Fruit fly (Drosophila melanogaster): Measurements from ENCODE around the gene AhcyL2.

Gene AhcyL2

DNA sequence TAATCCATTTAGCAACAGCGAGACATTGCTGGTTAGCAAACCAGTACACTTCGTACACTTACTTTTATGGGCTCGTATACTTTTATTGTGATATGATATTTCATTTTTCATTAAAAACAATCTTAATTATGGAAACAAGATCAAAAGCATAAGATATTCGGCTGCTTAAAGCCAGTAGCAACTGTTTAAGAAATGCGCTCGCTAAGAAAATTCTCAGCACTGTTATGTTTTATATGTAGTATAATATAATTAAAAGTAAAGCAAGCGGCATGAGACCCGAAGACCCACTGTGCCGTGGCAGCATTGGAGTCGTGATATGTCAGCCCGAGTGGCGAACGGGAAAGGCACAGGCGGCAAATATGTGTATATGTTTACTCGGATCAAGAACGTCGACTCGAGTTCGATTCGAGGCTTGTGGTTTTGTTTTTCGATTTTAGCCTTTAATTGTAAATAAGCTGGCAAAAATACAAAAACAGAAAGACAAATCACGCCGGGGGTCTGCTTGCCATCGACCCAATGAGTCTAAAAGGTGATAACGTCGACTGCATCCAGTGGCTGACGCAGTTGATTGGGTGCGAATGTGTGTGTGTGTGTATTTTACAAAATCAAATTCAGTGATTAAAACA, 37.1 kb upstream of the AhcyL2 start (continued):
- TF ChIP-seq salr (GFP tag; optimal IDR thresholded peaks at IDR 0.05), result peak in 1 of 2 experiments; percentile 13
- no peak for TF ChIP-seq Hr39 (GFP tag; optimal IDR thresholded peaks at IDR 0.05)
- TF ChIP-seq esn (GFP tag; optimal IDR thresholded peaks at IDR 0.05), result no peak
- peak; percentile 21 for TF ChIP-seq spab (GFP tag; optimal IDR thresholded peaks at IDR 0.05)
- no peak for TF ChIP-seq Smox (GFP tag; optimal IDR thresholded peaks at IDR 0.05)
- peak; percentile 57 for TF ChIP-seq dsx (GFP tag; optimal IDR thresholded peaks at IDR 0.05; ENCODE audit: poor library complexity, severe bottlenecking)
- TF ChIP-seq Eip93F (GFP tag; optimal IDR thresholded peaks at IDR 0.05), result no peak
- TF ChIP-seq Sox102F (GFP tag; optimal IDR thresholded peaks at IDR 0.05), result no peak
- TF ChIP-seq dac (GFP tag; optimal IDR thresholded peaks at IDR 0.05), result no peak
- TF ChIP-seq CG6276 (GFP tag; optimal IDR thresholded peaks at IDR 0.05), result no peak
- TF ChIP-seq CG34406 (GFP tag; optimal IDR thresholded peaks at IDR 0.05), result no peak
- peak; percentile 31 for TF ChIP-seq achi (GFP tag; optimal IDR thresholded peaks at IDR 0.05)
- no peak for TF ChIP-seq CG11762 (GFP tag; optimal IDR thresholded peaks at IDR 0.05; ENCODE audit: insufficient read depth)
- peak; percentile 97 for TF ChIP-seq svp (GFP tag)
- no peak for TF ChIP-seq Hr38 (GFP tag; optimal IDR thresholded peaks at IDR 0.05)
- TF ChIP-seq Lpt (GFP tag; optimal IDR thresholded peaks at IDR 0.05), result no peak
- peak; percentile 8 for TF ChIP-seq OdsH (GFP tag; optimal IDR thresholded peaks at IDR 0.05)
- TF ChIP-seq Gug (GFP tag; IDR thresholded peaks at IDR 0.05), result no peak
- TF ChIP-seq net (GFP tag; optimal IDR thresholded peaks at IDR 0.05), result peak; percentile 30
- no peak for TF ChIP-seq CG7368 (GFP tag; optimal IDR thresholded peaks at IDR 0.05)
- no peak for TF ChIP-seq CG6792 (GFP tag; optimal IDR thresholded peaks at IDR 0.05)
- no peak for TF ChIP-seq CG32006 (GFP tag; optimal IDR thresholded peaks at IDR 0.05)
- no peak for TF ChIP-seq Blimp-1 (GFP tag; optimal IDR thresholded peaks at IDR 0.05)
- TF ChIP-seq CG8319 (GFP tag; optimal IDR thresholded peaks at IDR 0.05), result no peak
- no peak for TF ChIP-seq cyc (GFP tag; optimal IDR thresholded peaks at IDR 0.05)

- TF ChIP-seq Met (GFP tag; optimal IDR thresholded peaks at IDR 0.05), result no peak
- no peak for TF ChIP-seq esn (GFP tag; optimal IDR thresholded peaks at IDR 0.05)
- TF ChIP-seq eg (GFP tag; IDR thresholded peaks at IDR 0.05), result no peak
- TF ChIP-seq CG4318 (GFP tag; optimal IDR thresholded peaks at IDR 0.05), result no peak
- no peak for TF ChIP-seq CG11294 (GFP tag; IDR thresholded peaks at IDR 0.05)
- TF ChIP-seq CG3919 (GFP tag; optimal IDR thresholded peaks at IDR 0.05), result no peak
- no peak for TF ChIP-seq dsx (GFP tag; optimal IDR thresholded peaks at IDR 0.05; ENCODE audit: poor library complexity, severe bottlenecking)
Measured at dm6 chr3R:17016193-17016592, 34.2 kb upstream of the AhcyL2 start.

DNA sequence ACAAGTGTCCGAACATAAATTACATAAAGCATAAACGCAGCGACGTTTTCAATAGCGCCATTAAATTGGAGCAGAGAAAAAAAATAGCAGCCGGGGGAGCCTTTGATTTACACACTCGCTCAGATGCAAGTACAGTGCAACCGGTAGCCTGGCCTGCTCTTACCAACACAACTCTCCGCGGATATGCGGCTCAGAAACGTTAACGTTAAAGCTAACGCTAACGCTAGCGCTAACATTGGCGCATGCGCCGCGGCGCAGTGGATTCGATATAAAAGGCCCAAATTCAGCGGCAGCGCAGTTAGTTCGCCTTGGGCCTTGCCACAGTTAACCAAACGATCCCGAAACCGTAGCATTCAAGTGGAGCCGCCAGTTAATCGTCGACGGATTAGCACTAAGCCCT, 32.3 kb upstream of the AhcyL2 start, which contains the start of gene Pxd:
Gene Pxd (plus strand): TSS at position 301 of the 400 bp plus-strand sequence.
- no peak for TF ChIP-seq CG4318 (GFP tag; optimal IDR thresholded peaks at IDR 0.05)
- no peak for TF ChIP-seq CG34406 (GFP tag; optimal IDR thresholded peaks at IDR 0.05)
- no peak for TF ChIP-seq svp (GFP tag)
- TF ChIP-seq Sox14 (GFP tag; optimal IDR thresholded peaks at IDR 0.05), result no peak

DNA sequence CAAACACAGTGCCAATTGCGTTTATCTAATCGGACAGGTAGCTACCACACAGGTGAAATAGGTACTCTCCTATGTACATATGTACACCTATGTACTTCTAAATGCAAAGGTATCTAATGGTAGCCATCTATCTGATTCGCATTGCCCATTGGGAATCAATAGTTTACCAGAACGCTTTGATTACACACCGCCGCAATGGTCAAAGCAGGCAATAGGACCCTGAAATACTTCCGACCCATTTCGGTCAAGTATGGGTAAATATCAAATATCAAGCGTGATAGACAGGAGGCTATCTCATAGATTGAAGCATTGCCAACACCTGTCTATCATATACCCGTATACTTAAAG, 26.7 kb upstream of the AhcyL2 start:
- TF ChIP-seq ss (GFP tag; optimal IDR thresholded peaks at IDR 0.05) (no peak), vri (GFP tag; optimal IDR thresholded peaks at IDR 0.05) (peak; percentile 53)

DNA sequence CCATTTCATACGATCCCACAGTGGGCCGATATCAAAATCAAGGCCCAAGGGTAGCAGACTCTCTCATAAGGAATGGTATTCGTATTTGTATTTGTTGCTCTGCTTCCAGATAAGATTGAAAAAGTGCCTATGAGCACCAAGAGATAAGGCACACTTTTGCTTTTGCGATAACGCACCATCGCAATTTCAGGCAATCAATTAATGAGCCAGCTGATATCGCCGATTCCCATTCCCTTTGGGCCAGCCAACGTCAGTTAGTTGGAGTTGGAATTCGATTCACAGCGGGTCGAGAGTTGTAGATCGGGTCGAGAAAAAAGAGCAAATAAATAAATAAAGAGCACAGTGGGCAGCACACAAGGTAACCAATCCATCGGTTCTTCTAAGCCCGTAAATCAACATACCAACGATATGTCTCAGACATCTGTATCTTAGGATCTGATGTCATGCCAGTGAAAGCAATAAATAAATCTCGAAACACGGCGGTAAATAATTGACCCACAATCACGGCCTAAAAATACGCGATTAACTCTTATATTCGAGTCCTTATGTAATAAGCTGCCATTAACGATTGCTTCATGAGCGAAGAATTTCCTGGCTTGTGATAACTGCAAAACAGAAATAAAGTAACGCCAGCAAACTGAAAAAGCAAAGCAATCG, 26.2 kb upstream of the AhcyL2 start, which contains the start of gene CG8907:
Gene CG8907 (plus strand): TSS at position 252 of the 657 bp plus-strand sequence.
- TF ChIP-seq dac (GFP tag; optimal IDR thresholded peaks at IDR 0.05) (no peak), Eip78C (GFP tag) (peak; percentile 49), vri (GFP tag; optimal IDR thresholded peaks at IDR 0.05) (peak; percentile 93), svp (GFP tag) (peak; percentile 94)
